Fruit fly (Drosophila melanogaster) whole organism, embryonic: ENCODE data around the gene CG34160.

ENCODE experiments used
- Atf6 ChIP-seq: fragments of 200-800 bp; sonication (Bioruptor generic); IDR thresholded peaks from 2 replicates; pipeline ENCODE4 v1.3.6; 2022; ENCODE audit warnings: missing biosample characterization, missing genetic modification characterization
- B-H1 ChIP-seq: fragments of 200-800 bp; sonication (Bioruptor generic); IDR thresholded peaks from 3 replicates; pipeline ENCODE4 v1.3.6; 2022; ENCODE audit warnings: missing biosample characterization, missing genetic modification characterization
- CG10959 ChIP-seq: fragments of 200-800 bp; sonication (Bioruptor generic); IDR thresholded peaks from 2 replicates; pipeline ENCODE4 v1.3.6; 2022; ENCODE audit warnings: missing biosample characterization, missing genetic modification characterization
- CG11695 ChIP-seq: fragments of 200-800 bp; sonication (Bioruptor generic); IDR thresholded peaks from 3 replicates; pipeline ENCODE4 v1.3.6; 2022; ENCODE audit warnings: missing biosample characterization, missing genetic modification characterization
- CG12104 ChIP-seq: fragments of 200-800 bp; sonication (Bioruptor generic); optimal IDR thresholded peaks from 3 replicates; lab custom pipeline; 2016; ENCODE audit warnings: missing biosample characterization, missing genetic modification characterization
- CG14441 ChIP-seq: fragments of 200-800 bp; sonication (Bioruptor generic); IDR thresholded peaks from 2 replicates; pipeline ENCODE4 v1.3.6; 2022; ENCODE audit warnings: missing biosample characterization, missing genetic modification characterization
- CG17829 ChIP-seq: fragments of 200-800 bp; optimal IDR thresholded peaks from 2 replicates; lab custom pipeline; 2019; ENCODE audit warnings: missing biosample characterization, mild to moderate bottlenecking, missing genetic modification characterization, moderate library complexity
- CG2202 ChIP-seq: fragments of 200-800 bp; sonication (Bioruptor generic); optimal IDR thresholded peaks from 2 replicates; lab custom pipeline; 2018; ENCODE audit warnings: missing biosample characterization, mild to moderate bottlenecking, missing genetic modification characterization
- CG31441 ChIP-seq: fragments of 200-800 bp; sonication (Bioruptor generic); IDR thresholded peaks from 2 replicates; pipeline ENCODE4 v1.3.6; 2022; ENCODE audit warnings: missing biosample characterization, missing genetic modification characterization
- CG3163 ChIP-seq: fragments of 200-800 bp; sonication (Bioruptor generic); optimal IDR thresholded peaks from 3 replicates; lab custom pipeline; 2016; ENCODE audit warnings: missing biosample characterization, missing genetic modification characterization
- CG32532 ChIP-seq: fragments of 200-800 bp; sonication (Bioruptor generic); IDR thresholded peaks from 2 replicates; pipeline ENCODE4 v1.3.6; 2022; ENCODE audit warnings: missing biosample characterization, missing genetic modification characterization
- CG3407 ChIP-seq: fragments of 200-800 bp; sonication (Bioruptor generic); optimal IDR thresholded peaks from 2 replicates; lab custom pipeline; 2018; ENCODE audit warnings: missing biosample characterization, mild to moderate bottlenecking, missing genetic modification characterization
- CG3838 ChIP-seq: fragments of 200-800 bp; sonication (Bioruptor generic); optimal IDR thresholded peaks from 3 replicates; lab custom pipeline; 2016; ENCODE audit warnings: missing biosample characterization, missing genetic modification characterization
- CG3847 ChIP-seq: fragments of 200-800 bp; sonication (Bioruptor generic); IDR thresholded peaks from 2 replicates; pipeline ENCODE4 v1.3.6; 2022; ENCODE audit warnings: missing biosample characterization, missing genetic modification characterization
- CG4820 ChIP-seq: fragments of 200-800 bp; sonication (Bioruptor generic); optimal IDR thresholded peaks from 3 replicates; lab custom pipeline; 2016; ENCODE audit warnings: missing biosample characterization, missing genetic modification characterization
- CG6175 ChIP-seq: fragments of 200-800 bp; sonication (Bioruptor generic); IDR thresholded peaks from 3 replicates; pipeline ENCODE4 v1.3.6; 2022; ENCODE audit warnings: missing biosample characterization, missing genetic modification characterization
- CG6683 ChIP-seq: fragments of 200-800 bp; sonication (Bioruptor generic); optimal IDR thresholded peaks from 2 replicates; lab custom pipeline; 2017; ENCODE audit warnings: missing biosample characterization, mild to moderate bottlenecking, missing genetic modification characterization, missing genetic modification reagents
- CG7839 ChIP-seq: fragments of 200-800 bp; sonication (Bioruptor generic); optimal IDR thresholded peaks from 3 replicates; lab custom pipeline; 2018; ENCODE audit warnings: missing biosample characterization, mild to moderate bottlenecking, missing genetic modification characterization, moderate library complexity
- CG7928 ChIP-seq: fragments of 200-800 bp; sonication (Bioruptor generic); optimal IDR thresholded peaks from 2 replicates; lab custom pipeline; 2017; ENCODE audit warnings: missing biosample characterization, mild to moderate bottlenecking, missing genetic modification characterization
- CG8924 ChIP-seq: fragments of 200-800 bp; optimal IDR thresholded peaks from 3 replicates; lab custom pipeline; 2019; ENCODE audit warnings: missing biosample characterization, mild to moderate bottlenecking, missing genetic modification characterization, moderate library complexity
- CG8944 ChIP-seq: fragments of 200-800 bp; sonication (Bioruptor generic); optimal IDR thresholded peaks from 3 replicates; lab custom pipeline; 2016; ENCODE audit warnings: missing biosample characterization, missing genetic modification characterization
- CG9727 ChIP-seq: fragments of 200-800 bp; sonication (Bioruptor generic); optimal IDR thresholded peaks from 3 replicates; lab custom pipeline; 2017; ENCODE audit warnings: missing biosample characterization, mild to moderate bottlenecking, missing genetic modification characterization
- Chrac-16 ChIP-seq: fragments of 200-800 bp; sonication (Bioruptor generic); optimal IDR thresholded peaks from 3 replicates; lab custom pipeline; 2016; ENCODE audit warnings: missing biosample characterization, missing genetic modification characterization
- D19B ChIP-seq: fragments of 200-800 bp; sonication (Bioruptor generic); optimal IDR thresholded peaks from 2 replicates; lab custom pipeline; 2017; ENCODE audit warnings: missing biosample characterization, mild to moderate bottlenecking, missing genetic modification characterization
- Deaf1 ChIP-seq: fragments of 200-800 bp; optimal IDR thresholded peaks from 3 replicates; lab custom pipeline; 2019; ENCODE audit warnings: missing biosample characterization, mild to moderate bottlenecking, missing genetic modification characterization, moderate library complexity
- Dek ChIP-seq: fragments of 200-800 bp; sonication (Bioruptor generic); optimal IDR thresholded peaks from 3 replicates; lab custom pipeline; 2019; ENCODE audit warnings: missing biosample characterization, mild to moderate bottlenecking, missing genetic modification characterization, moderate library complexity
- HmgD ChIP-seq: fragments of 200-800 bp; sonication (Bioruptor generic); optimal IDR thresholded peaks from 3 replicates; lab custom pipeline; 2016; ENCODE audit warnings: missing biosample characterization, missing genetic modification characterization
- HmgZ ChIP-seq: fragments of 200-800 bp; sonication (Bioruptor generic); optimal IDR thresholded peaks from 2 replicates; lab custom pipeline; 2018; ENCODE audit warnings: missing biosample characterization, mild to moderate bottlenecking, missing genetic modification characterization
- Hmr ChIP-seq: fragments of 200-800 bp; sonication (Bioruptor generic); optimal IDR thresholded peaks from 3 replicates; lab custom pipeline; 2017; ENCODE audit warnings: mild to moderate bottlenecking, missing biosample characterization, missing genetic modification reagents, missing genetic modification characterization
- NFAT ChIP-seq: fragments of 200-800 bp; sonication (Bioruptor generic); IDR thresholded peaks from 2 replicates; pipeline ENCODE4 v1.3.6; 2022; ENCODE audit warnings: missing biosample characterization, missing genetic modification characterization
- Oaz ChIP-seq: fragments of 200-800 bp; sonication (Bioruptor generic); IDR thresholded peaks from 2 replicates; pipeline ENCODE4 v1.3.6; 2022; ENCODE audit warnings: missing biosample characterization, missing genetic modification characterization
- Rfx ChIP-seq: fragments of 200-800 bp; sonication (Bioruptor generic); IDR thresholded peaks from 2 replicates; pipeline ENCODE4 v1.3.6; 2022; ENCODE audit warnings: missing biosample characterization, missing genetic modification characterization
- ci ChIP-seq: fragments of 200-800 bp; sonication (Bioruptor generic); IDR thresholded peaks from 3 replicates; pipeline ENCODE4 v1.3.6; 2022; ENCODE audit warnings: missing biosample characterization, missing genetic modification characterization
- cwo ChIP-seq: fragments of 200-800 bp; sonication (Bioruptor generic); optimal IDR thresholded peaks from 3 replicates; lab custom pipeline; 2017; ENCODE audit warnings: missing biosample characterization, missing genetic modification characterization, mild to moderate bottlenecking, moderate library complexity, missing genetic modification reagents
- dm ChIP-seq: fragments of 200-800 bp; sonication (Bioruptor generic); optimal IDR thresholded peaks from 3 replicates; lab custom pipeline; 2016; ENCODE audit warnings: missing biosample characterization, missing genetic modification characterization
- esg ChIP-seq: fragments of 200-800 bp; sonication (Bioruptor generic); conservative IDR thresholded peaks from 2 replicates; pipeline ENCODE4 v1.3.6; 2022; ENCODE audit warnings: missing biosample characterization, missing genetic modification characterization
- fu2 ChIP-seq: fragments of 200-800 bp; sonication (Bioruptor generic); optimal IDR thresholded peaks from 2 replicates; lab custom pipeline; 2016; ENCODE audit warnings: missing biosample characterization, missing genetic modification characterization
- gro ChIP-seq: fragments of 200-800 bp; sonication (Bioruptor generic); optimal IDR thresholded peaks from 2 replicates; lab custom pipeline; 2016; ENCODE audit warnings: missing biosample characterization, missing genetic modification characterization
- her ChIP-seq: fragments of 200-800 bp; sonication (Bioruptor generic); optimal IDR thresholded peaks from 2 replicates; lab custom pipeline; 2016; ENCODE audit warnings: missing biosample characterization, missing genetic modification characterization
- ken ChIP-seq: fragments of 200-800 bp; sonication (Bioruptor generic); IDR thresholded peaks from 3 replicates; pipeline ENCODE4 v1.3.6; 2022; ENCODE audit warnings: missing biosample characterization, missing genetic modification characterization
- org-1 ChIP-seq: fragments of 200-800 bp; sonication (Bioruptor generic); optimal IDR thresholded peaks from 2 replicates; lab custom pipeline; 2017; ENCODE audit warnings: missing biosample characterization, missing genetic modification characterization
- pb ChIP-seq: fragments of 200-800 bp; sonication (Bioruptor generic); optimal IDR thresholded peaks from 3 replicates; lab custom pipeline; 2016; ENCODE audit warnings: missing biosample characterization, missing genetic modification characterization
- phol ChIP-seq: fragments of 200-800 bp; sonication (Bioruptor generic); optimal IDR thresholded peaks from 3 replicates; lab custom pipeline; 2018; ENCODE audit warnings: missing biosample characterization, mild to moderate bottlenecking, missing genetic modification characterization, moderate library complexity
- slou ChIP-seq: fragments of 200-800 bp; sonication (Bioruptor generic); optimal IDR thresholded peaks from 3 replicates; lab custom pipeline; 2016; ENCODE audit warnings: missing biosample characterization, missing genetic modification characterization
- stc ChIP-seq: fragments of 200-800 bp; sonication (Bioruptor generic); IDR thresholded peaks from 2 replicates; pipeline ENCODE4 v1.3.6; 2022; ENCODE audit warnings: missing biosample characterization, missing genetic modification characterization
- sug ChIP-seq: fragments of 200-800 bp; optimal IDR thresholded peaks from 2 replicates; lab custom pipeline; 2019; ENCODE audit warnings: missing biosample characterization, mild to moderate bottlenecking, missing genetic modification characterization, moderate library complexity
- tgo ChIP-seq: fragments of 200-800 bp; sonication (Bioruptor generic); IDR thresholded peaks from 3 replicates; pipeline ENCODE4 v1.3.6; 2022; ENCODE audit warnings: missing biosample characterization, missing genetic modification characterization
- tll ChIP-seq, 2 experiments: fragments of 200-800 bp in 1 of 2; fragments of >200 bp in 1 of 2; sonication (Bioruptor generic) in 1 of 2; optimal IDR thresholded peaks; 2 replicates each; lab custom pipeline; 2017 to 2019; ENCODE audit warnings: missing biosample characterization in 2 of 2, missing genetic modification characterization in 2 of 2, mild to moderate bottlenecking in 1 of 2, moderate library complexity in 1 of 2
- trh ChIP-seq: fragments of 200-800 bp; sonication (Bioruptor generic); optimal IDR thresholded peaks from 2 replicates; lab custom pipeline; 2016; ENCODE audit warnings: missing biosample characterization, missing genetic modification characterization
- ttk ChIP-seq: fragments of 200-800 bp; sonication (Bioruptor generic); IDR thresholded peaks from 2 replicates; pipeline ENCODE4 v2.1.2; 2022; ENCODE audit warnings: missing biosample characterization, missing genetic modification characterization
- vfl ChIP-seq: fragments of 200-800 bp; sonication (Bioruptor generic); optimal IDR thresholded peaks from 2 replicates; lab custom pipeline; 2016; ENCODE audit warnings: missing biosample characterization, missing genetic modification characterization
- zfh2 ChIP-seq: fragments of 200-800 bp; sonication (Bioruptor generic); optimal IDR thresholded peaks from 2 replicates; lab custom pipeline; 2016; ENCODE audit warnings: missing biosample characterization, missing genetic modification characterization

The CG34160 gene

dm6 chr2L:10565674-10566073 is 13.9 kb upstream of the CG34160 start (continued):
- TF ChIP-seq Dek (tag; lab: Kevin White, UChicago) (peak; percentile 16), ttk (GFP tag; lab: Robert Waterston, UW) (no peak), HmgD (GFP tag; lab: Kevin White, UChicago) (no peak), dm (no peak), sug (tag; lab: Kevin White, UChicago) (no peak), D19B (GFP tag; lab: Kevin White, UChicago) (peak; percentile 41), CG17829 (tag; lab: Kevin White, UChicago) (no peak), Hmr (GFP tag; lab: Kevin White, UChicago) (peak; percentile 81), tgo (GFP tag; lab: Robert Waterston, UW) (peak; percentile 58; the same call in 2 of the 3 replicates), zfh2 (GFP tag; lab: Kevin White, UChicago) (peak; percentile 4), phol (tag; lab: Kevin White, UChicago) (peak; percentile 6), CG3407 (GFP tag; lab: Kevin White, UChicago) (no peak), CG3847 (GFP tag; lab: Robert Waterston, UW) (0 out of 2 replicates have a peak, but pooled peaks have one; percentile 48), Oaz (GFP tag; lab: Robert Waterston, UW) (0 out of 2 replicates have a peak, but pooled peaks have one; percentile 7), pb (GFP tag; lab: Kevin White, UChicago) (peak; percentile 20), CG10959 (GFP tag; lab: Robert Waterston, UW) (no peak), ken (peak; percentile 58; the same call in 1 of the 3 replicates), B-H1 (GFP tag; lab: Robert Waterston, UW) (peak; percentile 44; the same call in 1 of the 3 replicates), fu2 (GFP tag; lab: Kevin White, UChicago) (peak; percentile 13), CG6175 (no peak), CG6683 (GFP tag; lab: Kevin White, UChicago) (peak; percentile 20), vfl (GFP tag; lab: Kevin White, UChicago) (peak; percentile 3), CG3163 (GFP tag; lab: Kevin White, UChicago) (no peak), CG31441 (GFP tag; lab: Robert Waterston, UW) (0 out of 2 replicates have a peak, but pooled peaks have one; percentile 21), Chrac-16 (peak; percentile 24), CG8924 (peak; percentile 28), CG2202 (no peak), tll (GFP tag; optimal IDR thresholded peaks at IDR 0.05; lab: Kevin White, UChicago) (no peak), slou (GFP tag; lab: Kevin White, UChicago) (peak; percentile 19), CG9727 (peak; percentile 47), Deaf1 (tag; lab: Kevin White, UChicago) (peak; percentile 43), CG14441 (GFP tag; lab: Robert Waterston, UW) (peak; percentile 32; the same call in 1 of the 2 replicates), CG7839 (tag; lab: Kevin White, UChicago) (peak; percentile 57), CG12104 (GFP tag; lab: Kevin White, UChicago) (no peak), gro (GFP tag; lab: Kevin White, UChicago) (no peak), Rfx (GFP tag; lab: Robert Waterston, UW) (peak; percentile 69; the same call in 1 of the 2 replicates), CG4820 (no peak), CG8944 (GFP tag; lab: Kevin White, UChicago) (peak; percentile 17), org-1 (peak; percentile 53), NFAT (GFP tag; lab: Robert Waterston, UW) (no peak), CG32532 (GFP tag; lab: Robert Waterston, UW) (peak; percentile 70; the same call in 1 of the 2 replicates), Atf6 (GFP tag; lab: Robert Waterston, UW) (peak; percentile 65), esg (GFP tag; lab: Robert Waterston, UW) (no peak), CG11695 (GFP tag; lab: Robert Waterston, UW) (peak; percentile 42; the same call in 1 of the 3 replicates), HmgZ (peak; percentile 38), CG7928 (GFP tag; lab: Kevin White, UChicago) (no peak), CG3838 (GFP tag; lab: Kevin White, UChicago) (no peak), trh (no peak), her (GFP tag; lab: Kevin White, UChicago) (peak; percentile 44), stc (GFP tag; lab: Robert Waterston, UW) (no peak), cwo (GFP tag; lab: Kevin White, UChicago) (peak; percentile 57), ci (GFP tag; lab: Robert Waterston, UW) (0 out of 3 replicates have a peak, but pooled peaks have one; percentile 42)
